Worm (Caenorhabditis elegans) whole organism, L3 larva: ENCODE data around the gene fbxb-51.
A peak's percentile ranks its signal among the peaks of the same experiment; 100 is the strongest.

Experiments
- R02D3.7 ChIP-seq: fragments of 150-350 bp; optimal IDR thresholded peaks from 2 replicates; lab custom pipeline; 2014; ENCODE audit warnings: missing biosample characterization, missing genetic modification characterization
- ZK546.5 ChIP-seq: sonication (generic microtip); optimal IDR thresholded peaks from 2 replicates; lab custom pipeline; 2017; ENCODE audit warnings: missing biosample characterization, missing genetic modification characterization
- aly-2 ChIP-seq: fragments of 150-350 bp; optimal IDR thresholded peaks from 2 replicates; lab custom pipeline; 2014; ENCODE audit warnings: missing biosample characterization, missing genetic modification characterization
- ama-1 ChIP-seq: fragments of 150-350 bp; optimal IDR thresholded peaks from 2 replicates; lab custom pipeline; 2018
- ceh-16 ChIP-seq: sonication (generic microtip); optimal IDR thresholded peaks from 2 replicates; lab custom pipeline; 2017; ENCODE audit warnings: missing biosample characterization, missing genetic modification characterization
- ceh-28 ChIP-seq: fragments of 150-350 bp; optimal IDR thresholded peaks from 2 replicates; lab custom pipeline; 2014; ENCODE audit warnings: missing biosample characterization, missing genetic modification reagents, missing genetic modification characterization
- ceh-82 ChIP-seq: fragments of 150-350 bp; optimal IDR thresholded peaks from 2 replicates; lab custom pipeline; 2014; ENCODE audit warnings: missing biosample characterization, missing genetic modification characterization
- ceh-9 ChIP-seq: sonication (generic microtip); optimal IDR thresholded peaks from 2 replicates; lab custom pipeline; 2018; ENCODE audit warnings: missing biosample characterization, missing genetic modification characterization
- daf-12 ChIP-seq: fragments of 150-350 bp; optimal IDR thresholded peaks from 2 replicates; lab custom pipeline; 2014; ENCODE audit warnings: missing biosample characterization, missing genetic modification reagents, missing genetic modification characterization
- egl-27 ChIP-seq: sonication (generic microtip); optimal IDR thresholded peaks from 4 replicates; lab custom pipeline; 2017; ENCODE audit warnings: missing biosample characterization, missing genetic modification reagents, missing genetic modification characterization
- egl-5 ChIP-seq: fragments of 150-350 bp; optimal IDR thresholded peaks from 2 replicates; lab custom pipeline; 2017; ENCODE audit warnings: missing biosample characterization, missing genetic modification reagents, missing genetic modification characterization, inconsistent platforms
- elt-1 ChIP-seq: fragments of 150-350 bp; optimal IDR thresholded peaks from 2 replicates; lab custom pipeline; 2014; ENCODE audit warnings: missing biosample characterization, missing genetic modification characterization
- elt-2 ChIP-seq: sonication (generic microtip); optimal IDR thresholded peaks from 2 replicates; lab custom pipeline; 2016; ENCODE audit warnings: missing genetic modification reagents, mild to moderate bottlenecking, missing genetic modification characterization, missing compliant biosample characterization
- elt-3 ChIP-seq, 3 experiments: fragments of 150-350 bp in 1 of 3; sonication (generic microtip) in 2 of 3; optimal IDR thresholded peaks; 2 replicates in 2 of 3; 4 replicates in 1 of 3; lab custom pipeline; 2014 to 2017; ENCODE audit warnings: missing biosample characterization in 3 of 3, missing genetic modification characterization in 3 of 3
- eor-1 ChIP-seq, 2 experiments: fragments of 150-350 bp; optimal IDR thresholded peaks; 2 replicates each; lab custom pipeline; 2014 to 2018; ENCODE audit warnings: missing biosample characterization in 2 of 2, missing genetic modification characterization in 2 of 2
- fkh-10 ChIP-seq: sonication (generic microtip); optimal IDR thresholded peaks from 2 replicates; lab custom pipeline; 2017; ENCODE audit warnings: missing biosample characterization, missing genetic modification reagents, missing genetic modification characterization
- fkh-2 ChIP-seq: fragments of 150-350 bp; optimal IDR thresholded peaks from 2 replicates; lab custom pipeline; 2014; ENCODE audit warnings: missing biosample characterization, missing genetic modification reagents, missing genetic modification characterization
- fos-1 ChIP-seq: fragments of 150-350 bp; optimal IDR thresholded peaks from 2 replicates; lab custom pipeline; 2014; ENCODE audit warnings: missing biosample characterization, missing genetic modification characterization
- jun-1 ChIP-seq: fragments of 150-350 bp; optimal IDR thresholded peaks from 2 replicates; lab custom pipeline; 2014; ENCODE audit warnings: missing biosample characterization, missing genetic modification reagents, missing genetic modification characterization
- lin-39 ChIP-seq: fragments of 150-350 bp; optimal IDR thresholded peaks from 2 replicates; lab custom pipeline; 2018; ENCODE audit warnings: missing biosample characterization, missing genetic modification reagents, missing genetic modification characterization
- mdl-1 ChIP-seq: fragments of 150-350 bp; optimal IDR thresholded peaks from 2 replicates; lab custom pipeline; 2014; ENCODE audit warnings: missing biosample characterization, missing genetic modification characterization
- mml-1 ChIP-seq: fragments of 150-350 bp; sonication (generic microtip); optimal IDR thresholded peaks from 3 replicates; lab custom pipeline; 2014; ENCODE audit warnings: missing biosample characterization, missing genetic modification characterization
- nhr-11 ChIP-seq: fragments of 150-350 bp; optimal IDR thresholded peaks from 2 replicates; lab custom pipeline; 2014; ENCODE audit warnings: missing biosample characterization, missing genetic modification characterization
- nhr-12 ChIP-seq: fragments of 150-350 bp; optimal IDR thresholded peaks from 2 replicates; lab custom pipeline; 2014; ENCODE audit warnings: missing biosample characterization, missing genetic modification characterization
- nhr-23 ChIP-seq: fragments of 150-350 bp; optimal IDR thresholded peaks from 2 replicates; lab custom pipeline; 2014; ENCODE audit warnings: missing biosample characterization, missing genetic modification reagents, missing genetic modification characterization
- nhr-237 ChIP-seq: fragments of 150-350 bp; optimal IDR thresholded peaks from 2 replicates; lab custom pipeline; 2014; ENCODE audit warnings: missing biosample characterization, missing genetic modification characterization
- nhr-25 ChIP-seq: sonication (generic microtip); optimal IDR thresholded peaks from 2 replicates; lab custom pipeline; 2017; ENCODE audit warnings: missing biosample characterization, missing genetic modification characterization
- nhr-43 ChIP-seq: sonication (generic microtip); optimal IDR thresholded peaks from 2 replicates; lab custom pipeline; 2016; ENCODE audit warnings: mild to moderate bottlenecking, missing genetic modification characterization, missing compliant biosample characterization; ENCODE audit not compliant: poor library complexity, severe bottlenecking
- nhr-77 ChIP-seq: fragments of 150-350 bp; optimal IDR thresholded peaks from 2 replicates; lab custom pipeline; 2014; ENCODE audit warnings: missing biosample characterization, missing genetic modification characterization
- pha-4 ChIP-seq: fragments of 150-350 bp; optimal IDR thresholded peaks from 2 replicates; lab custom pipeline; 2014; ENCODE audit warnings: missing biosample characterization, missing genetic modification reagents, missing genetic modification characterization
- pqm-1 ChIP-seq: fragments of 150-350 bp; optimal IDR thresholded peaks from 2 replicates; lab custom pipeline; 2017; ENCODE audit warnings: missing biosample characterization, missing genetic modification characterization, inconsistent platforms
- sea-2 ChIP-seq: fragments of 150-350 bp; sonication (generic microtip); optimal IDR thresholded peaks from 4 replicates; lab custom pipeline; 2014; ENCODE audit warnings: missing biosample characterization, missing genetic modification reagents, missing genetic modification characterization
- skn-1 ChIP-seq: fragments of 150-350 bp; optimal IDR thresholded peaks from 2 replicates; lab custom pipeline; 2014; ENCODE audit warnings: missing biosample characterization, missing genetic modification characterization
- tbx-2 ChIP-seq: sonication (generic microtip); optimal IDR thresholded peaks from 2 replicates; lab custom pipeline; 2016; ENCODE audit warnings: mild to moderate bottlenecking, missing genetic modification characterization, missing compliant biosample characterization
- unc-39 ChIP-seq: sonication (generic microtip); optimal IDR thresholded peaks from 4 replicates; lab custom pipeline; 2017; ENCODE audit warnings: missing biosample characterization, missing genetic modification characterization
- zag-1 ChIP-seq: fragments of 150-350 bp; optimal IDR thresholded peaks from 2 replicates; lab custom pipeline; 2014; ENCODE audit warnings: missing biosample characterization, missing genetic modification characterization
- ztf-11 ChIP-seq: fragments of 150-350 bp; optimal IDR thresholded peaks from 2 replicates; lab custom pipeline; 2014; ENCODE audit warnings: missing biosample characterization, missing genetic modification characterization
- ztf-4 ChIP-seq: fragments of 150-350 bp; optimal IDR thresholded peaks from 2 replicates; lab custom pipeline; 2014; ENCODE audit warnings: missing biosample characterization, missing genetic modification characterization

fbxb-51 gene

ce11 chrII:1576030-1576429 lies 25.5 kb downstream of the fbxb-51 start, which contains the start of gene K05F6.10:
Gene K05F6.10 (minus strand): TSS chrII:1576130.
- no peak for TF ChIP-seq pha-4 (tag; lab: Kevin White, UChicago)
- no peak for TF ChIP-seq skn-1
- no peak for TF ChIP-seq pqm-1 (tag; lab: Kevin White, UChicago)
- TF ChIP-seq fkh-10 (GFP tag; lab: Kevin White, UChicago), result no peak
- TF ChIP-seq mml-1 (tag; lab: Kevin White, UChicago), result no peak
- no peak for TF ChIP-seq ZK546.5 (tag; lab: Kevin White, UChicago)
- TF ChIP-seq mdl-1, result no peak
- TF ChIP-seq nhr-237 (tag; lab: Kevin White, UChicago), result no peak
- TF ChIP-seq daf-12, result no peak
- TF ChIP-seq unc-39 (tag; lab: Kevin White, UChicago), result no peak
- no peak for TF ChIP-seq nhr-77 (tag; lab: Kevin White, UChicago)

ce11 chrII:1576772-1577171 lies 26.3 kb downstream of the fbxb-51 start:
- peak; percentile 82 for TF ChIP-seq elt-2 (tag; lab: Kevin White, UChicago)
- TF ChIP-seq jun-1 (tag; lab: Kevin White, UChicago), result peak; percentile 21
- no peak for TF ChIP-seq ztf-4 (tag; lab: Kevin White, UChicago)
- no peak for TF ChIP-seq elt-1 (tag; lab: Kevin White, UChicago)
- TF ChIP-seq aly-2 (tag; lab: Kevin White, UChicago), result no peak
- TF ChIP-seq unc-39 (tag; lab: Kevin White, UChicago), result no peak
- no peak for TF ChIP-seq nhr-237 (tag; lab: Kevin White, UChicago)
- no peak for TF ChIP-seq R02D3.7 (tag; lab: Kevin White, UChicago)
- no peak for TF ChIP-seq egl-27 (tag; lab: Kevin White, UChicago)
- TF ChIP-seq fkh-2, result no peak
- TF ChIP-seq pqm-1 (tag; lab: Kevin White, UChicago), result peak; percentile 68
- no peak for TF ChIP-seq skn-1

ce11 chrII:1579886-1580285 lies 29.4 kb downstream of the fbxb-51 start, which contains the start of gene math-38:
Gene math-38 (minus strand): TSS chrII:1579986.
- TF ChIP-seq nhr-77 (tag; lab: Kevin White, UChicago) (no peak), nhr-25 (tag; lab: Kevin White, UChicago) (no peak), elt-2 (tag; lab: Kevin White, UChicago) (peak; percentile 56), ceh-9 (tag; lab: Kevin White, UChicago) (no peak)
- TF ChIP-seq, all 47 proteins: peak for 1

- TF ChIP-seq elt-3 (tag; optimal IDR thresholded peaks at IDR 0.05; lab: Kevin White, UChicago), result no peak
- TF ChIP-seq R02D3.7 (tag; lab: Kevin White, UChicago), result no peak
- no peak for TF ChIP-seq nhr-11 (tag; lab: Kevin White, UChicago)
- no peak for TF ChIP-seq unc-39 (tag; lab: Kevin White, UChicago)
- TF ChIP-seq ZK546.5 (tag; lab: Kevin White, UChicago), result no peak
- no peak for TF ChIP-seq aly-2 (tag; lab: Kevin White, UChicago)
- no peak for TF ChIP-seq ceh-82
- no peak for TF ChIP-seq egl-5 (tag; lab: Kevin White, UChicago)
- no peak for TF ChIP-seq tbx-2 (tag; lab: Kevin White, UChicago)
These were observed 33.6 kb downstream of the fbxb-51 start, which contains the start of gene clec-21 for ce11 chrII:1584140-1584539. Gene clec-21 (minus strand): TSS chrII:1584240.

- TF ChIP-seq ceh-16 (tag; lab: Kevin White, UChicago), result no peak
- no peak for TF ChIP-seq ztf-11 (tag; lab: Kevin White, UChicago)
- no peak for TF ChIP-seq ceh-28
- TF ChIP-seq fkh-10 (GFP tag; lab: Kevin White, UChicago), result no peak
These were observed 35.8 kb downstream of the fbxb-51 start, which contains the start of gene T07H3.8 for ce11 chrII:1586305-1586704. Gene T07H3.8 (plus strand): TSS chrII:1586605.

ce11 chrII:1589845-1590244 lies 39.3 kb downstream of the fbxb-51 start, which contains the start of gene T07H3.7:
Gene T07H3.7 (minus strand): TSS chrII:1589945.
- TF ChIP-seq egl-27 (tag; lab: Kevin White, UChicago) (no peak), elt-3 (tag; optimal IDR thresholded peaks at IDR 0.05; lab: Kevin White, UChicago) (no peak), ama-1 (no peak), lin-39 (tag; lab: Kevin White, UChicago) (no peak), fkh-2 (no peak), mdl-1 (no peak), sea-2 (GFP tag; lab: Kevin White, UChicago) (no peak), elt-1 (tag; lab: Kevin White, UChicago) (no peak), fkh-10 (GFP tag; lab: Kevin White, UChicago) (no peak), nhr-23 (tag; lab: Kevin White, UChicago) (no peak), fos-1 (tag; lab: Kevin White, UChicago) (no peak), ceh-82 (no peak), zag-1 (tag; lab: Kevin White, UChicago) (no peak), daf-12 (no peak), jun-1 (tag; lab: Kevin White, UChicago) (no peak), eor-1 (tag; optimal IDR thresholded peaks at IDR 0.05; lab: Kevin White, UChicago) (no peak), nhr-12 (tag; lab: Kevin White, UChicago) (no peak), nhr-43 (tag; lab: Kevin White, UChicago) (no peak)
